Worm (Caenorhabditis elegans) whole organism, L4 larva: Measurements from ENCODE around the gene ric-8.

Experiments
- T20F7.1 ChIP-seq: fragments of 200-800 bp; sonication (Bioruptor generic); optimal IDR thresholded peaks from 2 replicates; lab custom pipeline; 2018; ENCODE audit warnings: mild to moderate bottlenecking, missing genetic modification characterization, missing compliant biosample characterization
- ceh-20 ChIP-seq: fragments of 200-800 bp; sonication (Bioruptor generic); IDR thresholded peaks from 2 replicates; pipeline ENCODE4 v1.3.6; 2022; ENCODE audit warnings: missing genetic modification reagents, missing genetic modification characterization, missing compliant biosample characterization
- lin-38 ChIP-seq: fragments of 200-800 bp; sonication (Bioruptor generic); IDR thresholded peaks from 2 replicates; pipeline ENCODE4 v1.3.6; 2022; ENCODE audit warnings: missing genetic modification reagents, missing genetic modification characterization, missing compliant biosample characterization
- nhr-10 ChIP-seq: fragments of 150-350 bp; optimal IDR thresholded peaks from 2 replicates; lab custom pipeline; 2014; ENCODE audit warnings: missing biosample characterization, missing genetic modification characterization
- snpc-4 ChIP-seq: fragments of 150-350 bp; optimal IDR thresholded peaks from 2 replicates; lab custom pipeline; 2014; ENCODE audit warnings: missing biosample characterization, missing genetic modification characterization
- unc-62 ChIP-seq, 3 experiments: fragments of 150-350 bp in 1 of 3; sonication (generic microtip); optimal IDR thresholded peaks in 2 of 3; peaks in 1 of 3; 1 replicate in 1 of 3; 2 replicates in 2 of 3; lab custom pipeline; 2014 to 2017; ENCODE audit warnings: missing biosample characterization in 3 of 3, missing genetic modification characterization in 3 of 3, missing genetic modification reagents in 3 of 3, missing genotype in 1 of 3

- no peak for TF ChIP-seq ceh-20 (GFP tag; lab: Robert Waterston, UW)
- no peak for TF ChIP-seq snpc-4 (tag; lab: Kevin White, UChicago)
- TF ChIP-seq lin-38 (GFP tag; lab: Robert Waterston, UW), result peak; percentile 40
- TF ChIP-seq unc-62 (GFP tag; optimal IDR thresholded peaks at IDR 0.05 in 1 of 2; lab: Kevin White, UChicago), result no peak
- no peak for TF ChIP-seq unc-62 (tag; optimal IDR thresholded peaks at IDR 0.05; lab: Kevin White, UChicago)
- TF ChIP-seq T20F7.1 (GFP tag; lab: Kevin White, UChicago), result no peak
- TF ChIP-seq nhr-10 (tag; lab: Kevin White, UChicago), result no peak
These were observed 719 bp upstream of the ric-8 start for ce11 chrIV:2642054-2642453.
